Fruit fly (Drosophila melanogaster) whole organism, embryonic: ENCODE measurements around the gene CG6094.

Experiments used
- Blimp-1 ChIP-seq: fragments of 200-800 bp; sonication (Bioruptor generic); optimal IDR thresholded peaks from 3 replicates; lab custom pipeline; 2018; ENCODE audit warnings: missing biosample characterization, missing genetic modification characterization, mild to moderate bottlenecking, moderate library complexity, missing genetic modification reagents
- CG10462 ChIP-seq: fragments of 200-800 bp; sonication (Bioruptor generic); optimal IDR thresholded peaks from 2 replicates; lab custom pipeline; 2016; ENCODE audit warnings: missing biosample characterization, missing genetic modification characterization
- CG10543 ChIP-seq: fragments of 200-800 bp; sonication (Bioruptor generic); optimal IDR thresholded peaks from 3 replicates; lab custom pipeline; 2017; ENCODE audit warnings: missing biosample characterization, mild to moderate bottlenecking, missing genetic modification characterization, moderate library complexity
- CG11723 ChIP-seq: fragments of 200-800 bp; sonication (Bioruptor generic); optimal IDR thresholded peaks from 2 replicates; lab custom pipeline; 2017; ENCODE audit warnings: missing biosample characterization, mild to moderate bottlenecking, missing genetic modification characterization
- CG12219 ChIP-seq: fragments of 200-800 bp; sonication (Bioruptor generic); optimal IDR thresholded peaks from 3 replicates; lab custom pipeline; 2018; ENCODE audit warnings: missing biosample characterization, mild to moderate bottlenecking, missing genetic modification characterization
- CG12942 ChIP-seq: fragments of 200-800 bp; sonication (Bioruptor generic); optimal IDR thresholded peaks from 3 replicates; lab custom pipeline; 2016; ENCODE audit warnings: missing biosample characterization, missing genetic modification characterization
- CG14441 ChIP-seq: fragments of 200-800 bp; sonication (Bioruptor generic); IDR thresholded peaks from 2 replicates; pipeline ENCODE4 v1.3.6; 2022; ENCODE audit warnings: missing biosample characterization, missing genetic modification characterization
- CG14860 ChIP-seq: fragments of 200-800 bp; sonication (Bioruptor generic); IDR thresholded peaks from 3 replicates; pipeline ENCODE4 v1.3.6; 2022; ENCODE audit warnings: missing biosample characterization, missing genetic modification characterization; ENCODE audit not compliant: partially characterized antibody
- CG18599 ChIP-seq: fragments of 200-800 bp; sonication (Bioruptor generic); optimal IDR thresholded peaks from 3 replicates; lab custom pipeline; 2017; ENCODE audit warnings: missing biosample characterization, missing genetic modification characterization, mild to moderate bottlenecking, moderate library complexity, missing genetic modification reagents
- CG2678 ChIP-seq: fragments of 200-800 bp; sonication (Bioruptor generic); optimal IDR thresholded peaks from 3 replicates; lab custom pipeline; 2019; ENCODE audit warnings: missing biosample characterization, mild to moderate bottlenecking, missing genetic modification characterization, moderate library complexity
- CG3407 ChIP-seq: fragments of 200-800 bp; sonication (Bioruptor generic); optimal IDR thresholded peaks from 2 replicates; lab custom pipeline; 2018; ENCODE audit warnings: missing biosample characterization, mild to moderate bottlenecking, missing genetic modification characterization
- CG3995 ChIP-seq: fragments of 200-800 bp; sonication (Bioruptor generic); optimal IDR thresholded peaks from 3 replicates; lab custom pipeline; 2016; ENCODE audit warnings: missing biosample characterization, missing genetic modification characterization
- CG4404 ChIP-seq: fragments of 200-800 bp; sonication (Bioruptor generic); IDR thresholded peaks from 2 replicates; pipeline ENCODE4 v1.3.6; 2022; ENCODE audit warnings: missing biosample characterization, missing genetic modification characterization
- CG5180 ChIP-seq: fragments of 200-800 bp; sonication (Bioruptor generic); optimal IDR thresholded peaks from 3 replicates; lab custom pipeline; 2017; ENCODE audit warnings: missing biosample characterization, missing genetic modification characterization, mild to moderate bottlenecking, moderate library complexity, missing genetic modification reagents
- CG6272 ChIP-seq: fragments of 200-800 bp; sonication (Bioruptor generic); IDR thresholded peaks from 2 replicates; pipeline ENCODE4 v1.3.6; 2022; ENCODE audit warnings: missing biosample characterization, missing genetic modification characterization
- CG6765 ChIP-seq: fragments of 200-800 bp; sonication (Bioruptor generic); optimal IDR thresholded peaks from 3 replicates; lab custom pipeline; 2017; ENCODE audit warnings: missing biosample characterization, mild to moderate bottlenecking, missing genetic modification characterization
- CG7357 ChIP-seq: fragments of 200-800 bp; sonication (Bioruptor generic); IDR thresholded peaks from 3 replicates; pipeline ENCODE4 v1.3.6; 2022; ENCODE audit warnings: missing biosample characterization, missing genetic modification characterization
- CG7839 ChIP-seq: fragments of 200-800 bp; sonication (Bioruptor generic); optimal IDR thresholded peaks from 3 replicates; lab custom pipeline; 2018; ENCODE audit warnings: missing biosample characterization, mild to moderate bottlenecking, missing genetic modification characterization, moderate library complexity
- CG8388 ChIP-seq: fragments of 200-800 bp; sonication (Bioruptor generic); optimal IDR thresholded peaks from 2 replicates; lab custom pipeline; 2019; ENCODE audit warnings: missing biosample characterization, mild to moderate bottlenecking, missing genetic modification characterization, moderate library complexity
- CG9437 ChIP-seq: fragments of 200-800 bp; sonication (Bioruptor generic); optimal IDR thresholded peaks from 2 replicates; lab custom pipeline; 2018; ENCODE audit warnings: missing biosample characterization, mild to moderate bottlenecking, missing genetic modification characterization
- CTCF ChIP-seq: fragments of 200-800 bp; sonication (Bioruptor generic); optimal IDR thresholded peaks from 2 replicates; lab custom pipeline; 2017; ENCODE audit warnings: missing biosample characterization, mild to moderate bottlenecking, missing genetic modification characterization, moderate library complexity
- Chrac-16 ChIP-seq: fragments of 200-800 bp; sonication (Bioruptor generic); optimal IDR thresholded peaks from 3 replicates; lab custom pipeline; 2016; ENCODE audit warnings: missing biosample characterization, missing genetic modification characterization
- Dfd ChIP-seq, 2 experiments: fragments of >200 bp; optimal IDR thresholded peaks; 2 replicates each; lab custom pipeline; 2017; ENCODE audit warnings: missing biosample characterization in 2 of 2, missing genetic modification characterization in 2 of 2
- H15 ChIP-seq: fragments of 200-800 bp; sonication (Bioruptor generic); IDR thresholded peaks from 3 replicates; pipeline ENCODE4 v1.3.6; 2022; ENCODE audit warnings: missing biosample characterization, missing genetic modification characterization
- Hey ChIP-seq: fragments of 200-800 bp; sonication (Bioruptor generic); optimal IDR thresholded peaks from 3 replicates; lab custom pipeline; 2018; ENCODE audit warnings: missing biosample characterization, mild to moderate bottlenecking, missing genetic modification characterization
- Hr51 ChIP-seq, 2 experiments: fragments of 200-800 bp; sonication (Bioruptor generic); optimal IDR thresholded peaks; 2 replicates in 1 of 2; 3 replicates in 1 of 2; lab custom pipeline; 2016 to 2018; ENCODE audit warnings: missing biosample characterization in 2 of 2, missing genetic modification characterization in 2 of 2, mild to moderate bottlenecking in 1 of 2, moderate library complexity in 1 of 2
- Hsf ChIP-seq: fragments of 200-800 bp; sonication (Bioruptor generic); optimal IDR thresholded peaks from 3 replicates; lab custom pipeline; 2016; ENCODE audit warnings: missing biosample characterization, missing genetic modification characterization
- Jarid2 ChIP-seq: fragments of 200-800 bp; sonication (Bioruptor generic); optimal IDR thresholded peaks from 3 replicates; lab custom pipeline; 2017; ENCODE audit warnings: mild to moderate bottlenecking, missing biosample characterization, missing genetic modification reagents, missing genetic modification characterization
- Med ChIP-seq: fragments of 200-800 bp; sonication (Bioruptor generic); peaks from one replicate; lab custom pipeline; 2016; ENCODE audit warnings: missing biosample characterization, missing genetic modification characterization, mild to moderate bottlenecking, inconsistent platforms, moderate library complexity
- Mes4 ChIP-seq: fragments of 200-800 bp; sonication (Bioruptor generic); optimal IDR thresholded peaks from 2 replicates; lab custom pipeline; 2016; ENCODE audit warnings: missing biosample characterization, missing genetic modification characterization
- Oli ChIP-seq: fragments of 200-800 bp; sonication (Bioruptor generic); optimal IDR thresholded peaks from 2 replicates; lab custom pipeline; 2018; ENCODE audit warnings: missing biosample characterization, mild to moderate bottlenecking, missing genetic modification characterization, moderate library complexity
- Poxn ChIP-seq: fragments of 200-800 bp; sonication (Bioruptor generic); IDR thresholded peaks from 2 replicates; pipeline ENCODE4 v1.3.6; 2022; ENCODE audit warnings: missing biosample characterization, missing genetic modification characterization
- Vsx1 ChIP-seq: fragments of 200-800 bp; sonication (Bioruptor generic); optimal IDR thresholded peaks from 2 replicates; lab custom pipeline; 2017; ENCODE audit warnings: missing biosample characterization, mild to moderate bottlenecking, missing genetic modification characterization, missing genetic modification reagents
- ara ChIP-seq: fragments of 200-800 bp; sonication (Bioruptor generic); IDR thresholded peaks from 2 replicates; pipeline ENCODE4 v1.3.6; 2022; ENCODE audit warnings: missing biosample characterization, missing genetic modification characterization
- bsh ChIP-seq, 2 experiments: fragments of 200-800 bp; sonication (Bioruptor generic); optimal IDR thresholded peaks; 2 replicates each; lab custom pipeline; 2017 to 2018; ENCODE audit warnings: mild to moderate bottlenecking in 2 of 2, missing biosample characterization in 2 of 2, missing genetic modification characterization in 2 of 2, moderate library complexity in 1 of 2
- cg ChIP-seq: fragments of 200-800 bp; sonication (Bioruptor generic); optimal IDR thresholded peaks from 3 replicates; lab custom pipeline; 2019; ENCODE audit warnings: missing biosample characterization, mild to moderate bottlenecking, missing genetic modification characterization, moderate library complexity
- chif ChIP-seq, 2 experiments: fragments of 200-800 bp; sonication (Bioruptor generic); optimal IDR thresholded peaks; 3 replicates each; lab custom pipeline; 2016; ENCODE audit warnings: missing biosample characterization in 2 of 2, missing genetic modification characterization in 2 of 2
- corto ChIP-seq: fragments of 200-800 bp; sonication (Bioruptor generic); optimal IDR thresholded peaks from 2 replicates; lab custom pipeline; 2016; ENCODE audit warnings: missing biosample characterization, mild to moderate bottlenecking, missing genetic modification characterization, moderate library complexity
- crc ChIP-seq: fragments of 200-800 bp; sonication (Bioruptor generic); optimal IDR thresholded peaks from 2 replicates; lab custom pipeline; 2016; ENCODE audit warnings: missing biosample characterization, missing genetic modification characterization
- dmrt99B ChIP-seq: fragments of 200-800 bp; sonication (Bioruptor generic); optimal IDR thresholded peaks from 2 replicates; lab custom pipeline; 2018; ENCODE audit warnings: missing biosample characterization, mild to moderate bottlenecking, missing genetic modification characterization, moderate library complexity
- ems ChIP-seq: fragments of 200-800 bp; sonication (Bioruptor generic); optimal IDR thresholded peaks from 3 replicates; lab custom pipeline; 2016; ENCODE audit warnings: missing biosample characterization, missing genetic modification characterization
- gem ChIP-seq: fragments of 200-800 bp; sonication (Bioruptor generic); optimal IDR thresholded peaks from 2 replicates; lab custom pipeline; 2019; ENCODE audit warnings: missing biosample characterization, mild to moderate bottlenecking, missing genetic modification characterization, moderate library complexity
- grn ChIP-seq: fragments of 200-800 bp; sonication (Bioruptor generic); optimal IDR thresholded peaks from 3 replicates; lab custom pipeline; 2017; ENCODE audit warnings: missing biosample characterization, missing genetic modification characterization
- jigr1 ChIP-seq: fragments of 200-800 bp; sonication (Bioruptor generic); IDR thresholded peaks from 3 replicates; pipeline ENCODE4 v1.3.6; 2022; ENCODE audit warnings: missing biosample characterization, missing genetic modification characterization
- mam ChIP-seq: fragments of 200-800 bp; sonication (Bioruptor generic); optimal IDR thresholded peaks from 3 replicates; lab custom pipeline; 2016; ENCODE audit warnings: missing biosample characterization, missing genetic modification characterization
- nerfin-2 ChIP-seq: fragments of 200-800 bp; sonication (Bioruptor generic); IDR thresholded peaks from 2 replicates; pipeline ENCODE4 v1.3.6; 2022; ENCODE audit warnings: missing biosample characterization, missing genetic modification characterization; ENCODE audit not compliant: partially characterized antibody
- odd ChIP-seq: fragments of 200-800 bp; sonication (Bioruptor generic); optimal IDR thresholded peaks from 2 replicates; lab custom pipeline; 2017; ENCODE audit warnings: missing biosample characterization, mild to moderate bottlenecking, missing genetic modification characterization
- onecut ChIP-seq: fragments of 200-800 bp; sonication (Bioruptor generic); IDR thresholded peaks from 2 replicates; pipeline ENCODE4 v1.3.6; 2022; ENCODE audit warnings: missing biosample characterization, missing genetic modification characterization
- pan ChIP-seq, 4 experiments: fragments of >200 bp in 3 of 4; fragments of 200-800 bp in 1 of 4; sonication (Bioruptor generic) in 1 of 4; optimal IDR thresholded peaks in 3 of 4; IDR thresholded peaks in 1 of 4; 2 replicates each; pipeline versions ENCODE4 v1.3.6 to Lab custom; 2017 to 2022; ENCODE audit warnings: missing biosample characterization in 2 of 4, missing genetic modification characterization in 2 of 4, mixed read lengths in 1 of 4
- sd ChIP-seq: fragments of 200-800 bp; sonication (Bioruptor generic); optimal IDR thresholded peaks from 3 replicates; lab custom pipeline; 2018; ENCODE audit warnings: missing biosample characterization, mild to moderate bottlenecking, missing genetic modification characterization, moderate library complexity
- sens-2 ChIP-seq: fragments of 200-800 bp; sonication (Bioruptor generic); IDR thresholded peaks from 2 replicates; pipeline ENCODE4 v1.3.6; 2022; ENCODE audit warnings: missing biosample characterization, missing genetic modification characterization

The CG6094 gene

dm6 chr2L:10543992-10544391, 37.1 kb downstream of the CG6094 start (continued):
- TF ChIP-seq Oli (tag; lab: Kevin White, UChicago) = peak; percentile 11
- TF ChIP-seq CG5180 (GFP tag; lab: Kevin White, UChicago) = no peak
- no peak for TF ChIP-seq Hsf (GFP tag; lab: Kevin White, UChicago)
- no peak for TF ChIP-seq ara (GFP tag; lab: Robert Waterston, UW)
- no peak for TF ChIP-seq cg (GFP tag; lab: Kevin White, UChicago)
- no peak for TF ChIP-seq CG3995 (GFP tag; lab: Kevin White, UChicago)
- TF ChIP-seq Chrac-16 = no peak
- no peak for TF ChIP-seq CG14441 (GFP tag; lab: Robert Waterston, UW)
- no peak for TF ChIP-seq CG9437 (GFP tag; lab: Kevin White, UChicago)
- TF ChIP-seq CG12942 (GFP tag; lab: Kevin White, UChicago) = no peak
- TF ChIP-seq CG2678 (tag; lab: Kevin White, UChicago) = peak; percentile 24
- TF ChIP-seq sens-2 (GFP tag; lab: Robert Waterston, UW) = no peak
- TF ChIP-seq Hey (tag; lab: Kevin White, UChicago) = no peak
- TF ChIP-seq CG8388 (GFP tag; lab: Kevin White, UChicago) = no peak
- TF ChIP-seq jigr1 = no peak
- peak; percentile 16 for TF ChIP-seq CG7839
- TF ChIP-seq CG4404 (GFP tag; lab: Robert Waterston, UW) = no peak
- no peak for TF ChIP-seq odd
- peak; percentile 23 for TF ChIP-seq Med (GFP tag; lab: Kevin White, UChicago)
- no peak for TF ChIP-seq grn (GFP tag; lab: Kevin White, UChicago)
- no peak for TF ChIP-seq Dfd (GFP tag; optimal IDR thresholded peaks at IDR 0.05; lab: Kevin White, UChicago)
- no peak for TF ChIP-seq bsh (GFP tag; optimal IDR thresholded peaks at IDR 0.05; lab: Kevin White, UChicago)
- TF ChIP-seq nerfin-2 = no peak
- no peak for TF ChIP-seq Mes4 (GFP tag; lab: Kevin White, UChicago)
- TF ChIP-seq CG7357 = 0 out of 3 replicates have a peak, but pooled peaks have one; percentile 29
- no peak for TF ChIP-seq Blimp-1 (GFP tag; lab: Kevin White, UChicago)
- no peak for TF ChIP-seq Vsx1 (GFP tag; lab: Kevin White, UChicago)
- no peak for TF ChIP-seq CG14860 (GFP tag; lab: Robert Waterston, UW)
- TF ChIP-seq chif (GFP tag; optimal IDR thresholded peaks at IDR 0.05; lab: Kevin White, UChicago) = no peak
- TF ChIP-seq dmrt99B = peak; percentile 10
- TF ChIP-seq pan (optimal IDR thresholded peaks at IDR 0.05; lab: Kevin White, UChicago) = no peak
- TF ChIP-seq pan (GFP tag; optimal IDR thresholded peaks at IDR 0.05 in 1 of 2, IDR thresholded peaks at IDR 0.05 in 1 of 2) = no peak
- peak; percentile 37 for TF ChIP-seq gem (tag; lab: Kevin White, UChicago)
- no peak for TF ChIP-seq sd
- no peak for TF ChIP-seq CG18599
- no peak for TF ChIP-seq H15 (GFP tag; lab: Robert Waterston, UW)
- TF ChIP-seq crc = no peak
- TF ChIP-seq corto (GFP tag; lab: Kevin White, UChicago) = no peak
- no peak for TF ChIP-seq CG11723 (GFP tag; lab: Kevin White, UChicago)
- no peak for TF ChIP-seq CTCF (GFP tag; lab: Kevin White, UChicago)
- no peak for TF ChIP-seq CG6765 (GFP tag; lab: Kevin White, UChicago)
- TF ChIP-seq CG6272 (GFP tag; lab: Robert Waterston, UW) = peak; percentile 25; the same call in 1 of the 2 replicates
- TF ChIP-seq Jarid2 (GFP tag; lab: Kevin White, UChicago) = no peak
- TF ChIP-seq CG10543 (GFP tag; lab: Kevin White, UChicago) = no peak
- no peak for TF ChIP-seq ems (GFP tag; lab: Kevin White, UChicago)
- no peak for TF ChIP-seq CG3407
- TF ChIP-seq CG10462 = no peak
- TF ChIP-seq mam (GFP tag; lab: Kevin White, UChicago) = no peak
- no peak for TF ChIP-seq Poxn
- TF ChIP-seq onecut = no peak
- TF ChIP-seq CG12219 = no peak
- peak in 1 of 2 experiments; percentile 34 for TF ChIP-seq Hr51 (GFP tag; optimal IDR thresholded peaks at IDR 0.05; lab: Kevin White, UChicago)
